Fruit fly (Drosophila melanogaster) whole organism, embryonic: ENCODE results near the gene drongo.

Source experiments
- ATbp ChIP-seq: fragments of 200-800 bp; sonication (Bioruptor generic); optimal IDR thresholded peaks from 2 replicates; lab custom pipeline; 2017; ENCODE audit warnings: missing biosample characterization, mild to moderate bottlenecking, missing genetic modification characterization, missing genetic modification reagents
- Atf6 ChIP-seq: fragments of 200-800 bp; sonication (Bioruptor generic); IDR thresholded peaks from 2 replicates; pipeline ENCODE4 v1.3.6; 2022; ENCODE audit warnings: missing biosample characterization, missing genetic modification characterization
- CG12219 ChIP-seq: fragments of 200-800 bp; sonication (Bioruptor generic); optimal IDR thresholded peaks from 3 replicates; lab custom pipeline; 2018; ENCODE audit warnings: missing biosample characterization, mild to moderate bottlenecking, missing genetic modification characterization
- CG12769 ChIP-seq: fragments of 200-800 bp; sonication (Bioruptor generic); optimal IDR thresholded peaks from 2 replicates; lab custom pipeline; 2019; ENCODE audit warnings: missing biosample characterization, mild to moderate bottlenecking, missing genetic modification characterization, moderate library complexity
- CG12942 ChIP-seq: fragments of 200-800 bp; sonication (Bioruptor generic); optimal IDR thresholded peaks from 3 replicates; lab custom pipeline; 2016; ENCODE audit warnings: missing biosample characterization, missing genetic modification characterization
- CG13424 ChIP-seq: fragments of 200-800 bp; sonication (Bioruptor generic); optimal IDR thresholded peaks from 2 replicates; lab custom pipeline; 2019; ENCODE audit warnings: missing biosample characterization, mild to moderate bottlenecking, missing genetic modification characterization, moderate library complexity
- CG13894 ChIP-seq: fragments of 200-800 bp; sonication (Bioruptor generic); optimal IDR thresholded peaks from 3 replicates; lab custom pipeline; 2018; ENCODE audit warnings: missing biosample characterization, mild to moderate bottlenecking, missing genetic modification characterization, moderate library complexity
- CG2875 ChIP-seq: fragments of 200-800 bp; sonication (Bioruptor generic); optimal IDR thresholded peaks from 2 replicates; lab custom pipeline; 2017; ENCODE audit warnings: missing biosample characterization, mild to moderate bottlenecking, missing genetic modification characterization, missing genetic modification reagents
- CG31224 ChIP-seq: fragments of 200-800 bp; sonication (Bioruptor generic); IDR thresholded peaks from 2 replicates; pipeline ENCODE4 v1.3.6; 2022; ENCODE audit warnings: missing biosample characterization, missing genetic modification characterization
- CG3281 ChIP-seq: fragments of 200-800 bp; sonication (Bioruptor generic); optimal IDR thresholded peaks from 3 replicates; lab custom pipeline; 2017; ENCODE audit warnings: missing biosample characterization, mild to moderate bottlenecking, missing genetic modification characterization
- CG33557 ChIP-seq: fragments of 200-800 bp; sonication (Bioruptor generic); optimal IDR thresholded peaks from 2 replicates; lab custom pipeline; 2019; ENCODE audit warnings: missing biosample characterization, mild to moderate bottlenecking, missing genetic modification characterization, moderate library complexity
- CG3726 ChIP-seq: fragments of 200-800 bp; sonication (Bioruptor generic); IDR thresholded peaks from 3 replicates; pipeline ENCODE4, ENCODE4 v1.3.6; 2022; ENCODE audit warnings: missing biosample characterization, missing genetic modification characterization
- CG4360 ChIP-seq: fragments of 200-800 bp; sonication (Bioruptor generic); IDR thresholded peaks from 2 replicates; pipeline ENCODE4 v1.3.6; 2022; ENCODE audit warnings: missing biosample characterization, missing genetic modification characterization
- CG4404 ChIP-seq: fragments of 200-800 bp; sonication (Bioruptor generic); IDR thresholded peaks from 2 replicates; pipeline ENCODE4 v1.3.6; 2022; ENCODE audit warnings: missing biosample characterization, missing genetic modification characterization
- CG6683 ChIP-seq: fragments of 200-800 bp; sonication (Bioruptor generic); optimal IDR thresholded peaks from 2 replicates; lab custom pipeline; 2017; ENCODE audit warnings: missing biosample characterization, mild to moderate bottlenecking, missing genetic modification characterization, missing genetic modification reagents
- CG7372 ChIP-seq: fragments of 200-800 bp; sonication (Bioruptor generic); IDR thresholded peaks from 2 replicates; pipeline ENCODE4 v1.3.6; 2022; ENCODE audit warnings: missing biosample characterization, missing genetic modification characterization
- Camta ChIP-seq: fragments of 200-800 bp; sonication (Bioruptor generic); optimal IDR thresholded peaks from 2 replicates; lab custom pipeline; 2016; ENCODE audit warnings: missing biosample characterization, missing genetic modification characterization
- E2f2 ChIP-seq: fragments of 200-800 bp; sonication (Bioruptor generic); IDR thresholded peaks from 2 replicates; pipeline ENCODE4 v1.3.6; 2022; ENCODE audit warnings: missing biosample characterization, missing genetic modification characterization
- Eip74EF ChIP-seq, 2 experiments: fragments of 200-800 bp in 1 of 2; fragments of >200 bp in 1 of 2; sonication (Bioruptor generic) in 1 of 2; optimal IDR thresholded peaks; 2 replicates each; lab custom pipeline; 2017 to 2019; ENCODE audit warnings: missing biosample characterization in 2 of 2, missing genetic modification characterization in 2 of 2, mild to moderate bottlenecking in 1 of 2, moderate library complexity in 1 of 2
- Ets97D ChIP-seq: fragments of 200-800 bp; sonication (Bioruptor generic); optimal IDR thresholded peaks from 3 replicates; lab custom pipeline; 2016; ENCODE audit warnings: missing biosample characterization, missing genetic modification characterization
- Fer2 ChIP-seq: fragments of 200-800 bp; sonication (Bioruptor generic); optimal IDR thresholded peaks from 2 replicates; lab custom pipeline; 2018; ENCODE audit warnings: missing biosample characterization, mild to moderate bottlenecking, missing genetic modification characterization, moderate library complexity
- HLHmδ ChIP-seq: fragments of 200-800 bp; sonication (Bioruptor generic); optimal IDR thresholded peaks from 2 replicates; lab custom pipeline; 2018; ENCODE audit warnings: missing biosample characterization, mild to moderate bottlenecking, missing genetic modification characterization, moderate library complexity
- Jarid2 ChIP-seq: fragments of 200-800 bp; sonication (Bioruptor generic); optimal IDR thresholded peaks from 3 replicates; lab custom pipeline; 2017; ENCODE audit warnings: mild to moderate bottlenecking, missing biosample characterization, missing genetic modification reagents, missing genetic modification characterization
- MBD-R2 ChIP-seq: fragments of 200-800 bp; sonication (Bioruptor generic); IDR thresholded peaks from 2 replicates; pipeline ENCODE4 v1.3.6; 2022; ENCODE audit warnings: missing biosample characterization, missing genetic modification characterization
- Six4 ChIP-seq: fragments of 200-800 bp; sonication (Bioruptor generic); optimal IDR thresholded peaks from 2 replicates; lab custom pipeline; 2016; ENCODE audit warnings: missing biosample characterization, missing genetic modification characterization
- Sox102F ChIP-seq: fragments of 200-800 bp; sonication (Bioruptor generic); optimal IDR thresholded peaks from 2 replicates; lab custom pipeline; 2018; ENCODE audit warnings: missing biosample characterization, mild to moderate bottlenecking, missing genetic modification characterization, moderate library complexity
- Taf1 ChIP-seq: fragments of 200-800 bp; sonication (Bioruptor generic); IDR thresholded peaks from 2 replicates; pipeline ENCODE4 v1.3.6; 2022; ENCODE audit warnings: missing biosample characterization, missing genetic modification characterization
- amos ChIP-seq: fragments of 200-800 bp; sonication (Bioruptor generic); IDR thresholded peaks from 2 replicates; pipeline ENCODE4 v1.3.6; 2022; ENCODE audit warnings: missing biosample characterization, missing genetic modification characterization; ENCODE audit not compliant: partially characterized antibody
- ara ChIP-seq: fragments of 200-800 bp; sonication (Bioruptor generic); IDR thresholded peaks from 2 replicates; pipeline ENCODE4 v1.3.6; 2022; ENCODE audit warnings: missing biosample characterization, missing genetic modification characterization
- bowl ChIP-seq: fragments of 200-800 bp; sonication (Bioruptor generic); IDR thresholded peaks from 2 replicates; pipeline ENCODE4 v1.3.6; 2022; ENCODE audit warnings: missing biosample characterization, missing genetic modification characterization
- cato ChIP-seq: fragments of 200-800 bp; sonication (Bioruptor generic); optimal IDR thresholded peaks from 2 replicates; lab custom pipeline; 2016; ENCODE audit warnings: missing biosample characterization, missing genetic modification characterization, borderline replicate concordance
- crp ChIP-seq, 2 experiments: fragments of 200-800 bp; sonication (Bioruptor generic); optimal IDR thresholded peaks; 2 replicates in 1 of 2; 3 replicates in 1 of 2; lab custom pipeline; 2017; ENCODE audit warnings: missing biosample characterization in 2 of 2, missing genetic modification characterization in 2 of 2, mild to moderate bottlenecking in 1 of 2, moderate library complexity in 1 of 2
- ftz-f1 ChIP-seq: fragments of 200-800 bp; sonication (Bioruptor generic); optimal IDR thresholded peaks from 2 replicates; lab custom pipeline; 2016; ENCODE audit warnings: missing biosample characterization, missing genetic modification characterization
- h ChIP-seq: fragments of >200 bp; optimal IDR thresholded peaks from 2 replicates; lab custom pipeline; 2017
- ham ChIP-seq: fragments of 200-800 bp; sonication (Bioruptor generic); IDR thresholded peaks from 2 replicates; pipeline ENCODE4 v1.3.6; 2022; ENCODE audit warnings: missing biosample characterization, missing genetic modification characterization
- lola ChIP-seq, 3 experiments: fragments of >200 bp in 2 of 3; fragments of 200-800 bp in 1 of 3; sonication (Bioruptor generic) in 1 of 3; optimal IDR thresholded peaks; 2 replicates each; lab custom pipeline; 2017 to 2019; ENCODE audit warnings: missing biosample characterization in 3 of 3, missing genetic modification characterization in 3 of 3, mild to moderate bottlenecking in 1 of 3, moderate library complexity in 1 of 3
- lov ChIP-seq, 2 experiments: fragments of 200-800 bp in 1 of 2; fragments of >200 bp in 1 of 2; sonication (Bioruptor generic) in 1 of 2; IDR thresholded peaks in 1 of 2; optimal IDR thresholded peaks in 1 of 2; 2 replicates in 1 of 2; 3 replicates in 1 of 2; pipeline versions ENCODE4 v1.3.6 to Lab custom; 2017 to 2022; ENCODE audit warnings: missing biosample characterization in 1 of 2, missing genetic modification characterization in 1 of 2
- nerfin-2 ChIP-seq: fragments of 200-800 bp; sonication (Bioruptor generic); IDR thresholded peaks from 2 replicates; pipeline ENCODE4 v1.3.6; 2022; ENCODE audit warnings: missing biosample characterization, missing genetic modification characterization; ENCODE audit not compliant: partially characterized antibody
- pan ChIP-seq, 4 experiments: fragments of >200 bp in 3 of 4; fragments of 200-800 bp in 1 of 4; sonication (Bioruptor generic) in 1 of 4; optimal IDR thresholded peaks in 3 of 4; IDR thresholded peaks in 1 of 4; 2 replicates each; pipeline versions ENCODE4 v1.3.6 to Lab custom; 2017 to 2022; ENCODE audit warnings: missing biosample characterization in 2 of 4, missing genetic modification characterization in 2 of 4, mixed read lengths in 1 of 4
- pho ChIP-seq: fragments of 200-800 bp; sonication (Bioruptor generic); optimal IDR thresholded peaks from 2 replicates; lab custom pipeline; 2016; ENCODE audit warnings: missing biosample characterization, missing genetic modification characterization
- sima ChIP-seq: fragments of 200-800 bp; sonication (Bioruptor generic); optimal IDR thresholded peaks from 2 replicates; lab custom pipeline; 2016; ENCODE audit warnings: missing biosample characterization, missing genetic modification characterization
- slou ChIP-seq: fragments of 200-800 bp; sonication (Bioruptor generic); optimal IDR thresholded peaks from 3 replicates; lab custom pipeline; 2016; ENCODE audit warnings: missing biosample characterization, missing genetic modification characterization
- tgo ChIP-seq: fragments of 200-800 bp; sonication (Bioruptor generic); IDR thresholded peaks from 3 replicates; pipeline ENCODE4 v1.3.6; 2022; ENCODE audit warnings: missing biosample characterization, missing genetic modification characterization
- tx ChIP-seq: fragments of 200-800 bp; sonication (Bioruptor generic); optimal IDR thresholded peaks from 2 replicates; lab custom pipeline; 2016; ENCODE audit warnings: missing biosample characterization, missing genetic modification characterization
- vfl ChIP-seq: fragments of 200-800 bp; sonication (Bioruptor generic); optimal IDR thresholded peaks from 2 replicates; lab custom pipeline; 2016; ENCODE audit warnings: missing biosample characterization, missing genetic modification characterization
- yki ChIP-seq: fragments of >200 bp; optimal IDR thresholded peaks from 3 replicates; lab custom pipeline; 2018
- zf30C ChIP-seq: fragments of 200-800 bp; sonication (Bioruptor generic); optimal IDR thresholded peaks from 3 replicates; lab custom pipeline; 2018; ENCODE audit warnings: missing biosample characterization, mild to moderate bottlenecking, missing genetic modification characterization

The drongo gene

DNA sequence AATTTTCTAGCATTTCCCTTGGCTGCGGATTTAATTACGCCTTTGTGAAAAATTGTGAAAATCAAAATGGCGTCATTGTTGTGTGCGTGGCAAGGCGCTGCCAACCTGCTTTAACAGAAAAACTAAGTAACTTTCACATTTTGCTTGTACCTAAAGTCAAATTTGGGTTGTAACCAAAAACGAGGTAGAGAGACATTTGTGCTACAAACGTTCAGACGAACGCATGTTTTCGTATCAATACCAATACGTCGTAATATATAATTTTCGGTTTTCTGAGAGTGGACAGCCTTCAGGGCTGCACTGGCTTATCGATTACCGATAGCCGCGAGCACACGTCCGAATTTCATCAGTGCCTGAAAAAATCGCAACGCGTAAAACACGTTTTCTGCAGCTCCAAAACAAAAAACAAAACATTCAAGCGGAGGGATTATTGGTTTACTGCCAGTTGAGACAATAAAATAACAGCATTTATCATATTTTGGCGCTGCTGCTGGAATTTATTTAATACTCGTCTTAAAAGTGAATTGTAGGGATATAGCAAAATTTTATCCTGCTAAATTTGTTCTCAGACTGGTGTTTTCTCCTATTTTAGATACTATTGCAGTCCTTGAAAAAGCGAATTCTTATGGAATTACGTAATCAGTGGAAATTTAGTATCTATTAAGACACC, 20.0 kb upstream of the drongo start (continued):
- TF ChIP-seq CG3726 (GFP tag; lab: Robert Waterston, UW) (no peak), Atf6 (peak; percentile 70), Ets97D (GFP tag; lab: Kevin White, UChicago) (peak; percentile 65), ara (peak; percentile 78), CG12769 (tag; lab: Kevin White, UChicago) (peak; percentile 63), CG6683 (GFP tag; lab: Kevin White, UChicago) (no peak), Eip74EF (GFP tag; optimal IDR thresholded peaks at IDR 0.05; lab: Kevin White, UChicago) (peak in 1 of 2 experiments; percentile 28), sima (GFP tag; lab: Kevin White, UChicago) (no peak), E2f2 (GFP tag; lab: Robert Waterston, UW) (peak; percentile 26; the same call in 1 of the 2 replicates), vfl (GFP tag; lab: Kevin White, UChicago) (peak; percentile 48), Taf1 (GFP tag; lab: Robert Waterston, UW) (peak; percentile 45; the same call in 1 of the 2 replicates), CG33557 (GFP tag; lab: Kevin White, UChicago) (no peak), HLHmδ (no peak), CG13424 (tag; lab: Kevin White, UChicago) (peak; percentile 73), crp (GFP tag; optimal IDR thresholded peaks at IDR 0.05; lab: Kevin White, UChicago) (peak in 1 of 2 experiments; percentile 13), tx (GFP tag; lab: Kevin White, UChicago) (peak; percentile 77), pho (peak; percentile 74), CG12219 (GFP tag; lab: Kevin White, UChicago) (peak; percentile 62), ATbp (GFP tag; lab: Kevin White, UChicago) (peak; percentile 41), CG4360 (GFP tag; lab: Robert Waterston, UW) (peak; percentile 14; the same call in 1 of the 2 replicates), nerfin-2 (GFP tag; lab: Robert Waterston, UW) (peak; percentile 11; the same call in 1 of the 2 replicates), CG7372 (no peak), CG12942 (GFP tag; lab: Kevin White, UChicago) (peak; percentile 74), CG13894 (tag; lab: Kevin White, UChicago) (peak; percentile 7), ftz-f1 (GFP tag; lab: Kevin White, UChicago) (no peak), pan (optimal IDR thresholded peaks at IDR 0.05; lab: Kevin White, UChicago) (no peak), pan (GFP tag; optimal IDR thresholded peaks at IDR 0.05 in 1 of 2, IDR thresholded peaks at IDR 0.05 in 1 of 2) (peak in 1 of 2 experiments; percentile 78), Sox102F (GFP tag; lab: Kevin White, UChicago) (peak; percentile 59), amos (peak; percentile 38), Jarid2 (no peak), ham (GFP tag; lab: Robert Waterston, UW) (peak; percentile 25; the same call in 1 of the 2 replicates), cato (GFP tag; lab: Kevin White, UChicago) (peak; percentile 48), CG2875 (peak; percentile 27), CG31224 (GFP tag; lab: Robert Waterston, UW) (no peak; the same call in 1 of the 2 replicates), zf30C (GFP tag; lab: Kevin White, UChicago) (no peak), lola (GFP tag; optimal IDR thresholded peaks at IDR 0.05; lab: Kevin White, UChicago) (peak in 1 of 3 experiments; percentile 38), Camta (peak; percentile 73), CG4404 (GFP tag; lab: Robert Waterston, UW) (peak; percentile 46; the same call in 1 of the 2 replicates), bowl (GFP tag; lab: Robert Waterston, UW) (no peak), Six4 (GFP tag; lab: Kevin White, UChicago) (peak; percentile 64), lov (optimal IDR thresholded peaks at IDR 0.05; lab: Kevin White, UChicago) (no peak), lov (GFP tag; IDR thresholded peaks at IDR 0.05; lab: Robert Waterston, UW) (0 out of 3 replicates have a peak, but pooled peaks have one; percentile 58), yki (lab: Kevin White, UChicago) (no peak), CG3281 (GFP tag; lab: Kevin White, UChicago) (peak; percentile 57), h (lab: Kevin White, UChicago) (no peak), slou (GFP tag; lab: Kevin White, UChicago) (no peak), MBD-R2 (GFP tag; lab: Robert Waterston, UW) (peak; percentile 41; the same call in 1 of the 2 replicates), tgo (GFP tag; lab: Robert Waterston, UW) (peak; percentile 66; the same call in 2 of the 3 replicates), Fer2 (peak; percentile 53)
